Fruit fly (Drosophila melanogaster) whole organism, embryonic: ENCODE results near the gene Osi6.
A peak's percentile ranks its signal among the peaks of the same experiment; 100 is the strongest.

Experiments used
- Abd-B ChIP-seq: fragments of 200-800 bp; sonication (Bioruptor generic); optimal IDR thresholded peaks from 2 replicates; lab custom pipeline; 2018; ENCODE audit warnings: missing biosample characterization, mild to moderate bottlenecking, missing genetic modification characterization, moderate library complexity
- Adf1 ChIP-seq: fragments of 200-800 bp; sonication (Bioruptor generic); IDR thresholded peaks from 2 replicates; pipeline ENCODE4 v1.3.6; 2022; ENCODE audit warnings: missing biosample characterization, missing genetic modification characterization
- Antp ChIP-seq: fragments of 200-800 bp; sonication (Bioruptor generic); optimal IDR thresholded peaks from 3 replicates; lab custom pipeline; 2016; ENCODE audit warnings: missing biosample characterization, missing genetic modification characterization
- Atf-2 ChIP-seq: fragments of 200-800 bp; sonication (Bioruptor generic); optimal IDR thresholded peaks from 2 replicates; lab custom pipeline; 2016; ENCODE audit warnings: missing biosample characterization, missing genetic modification characterization
- Awh ChIP-seq: fragments of 200-800 bp; sonication (Bioruptor generic); IDR thresholded peaks from 2 replicates; pipeline ENCODE4, ENCODE4 v1.3.6; 2022; ENCODE audit warnings: missing biosample characterization, missing genetic modification characterization
- Blimp-1 ChIP-seq: fragments of 200-800 bp; sonication (Bioruptor generic); optimal IDR thresholded peaks from 3 replicates; lab custom pipeline; 2018; ENCODE audit warnings: missing biosample characterization, missing genetic modification characterization, mild to moderate bottlenecking, moderate library complexity, missing genetic modification reagents
- C15 ChIP-seq: fragments of 200-800 bp; sonication (Bioruptor generic); IDR thresholded peaks from 3 replicates; pipeline ENCODE4 v1.3.6; 2022; ENCODE audit warnings: missing biosample characterization, missing genetic modification characterization
- CG10321 ChIP-seq: fragments of 200-800 bp; sonication (Bioruptor generic); IDR thresholded peaks from 2 replicates; pipeline ENCODE4 v1.3.6; 2022; ENCODE audit warnings: missing biosample characterization, missing genetic modification characterization
- CG12155 ChIP-seq: fragments of 200-800 bp; sonication (Bioruptor generic); optimal IDR thresholded peaks from 3 replicates; lab custom pipeline; 2016; ENCODE audit warnings: missing biosample characterization, missing genetic modification characterization
- CG13123 ChIP-seq: fragments of 200-800 bp; sonication (Bioruptor generic); optimal IDR thresholded peaks from 2 replicates; lab custom pipeline; 2016; ENCODE audit warnings: missing biosample characterization, missing genetic modification characterization
- CG15479 ChIP-seq: fragments of 200-800 bp; sonication (Bioruptor generic); optimal IDR thresholded peaks from 3 replicates; lab custom pipeline; 2019; ENCODE audit warnings: missing biosample characterization, mild to moderate bottlenecking, missing genetic modification characterization, moderate library complexity
- CG18599 ChIP-seq: fragments of 200-800 bp; sonication (Bioruptor generic); optimal IDR thresholded peaks from 3 replicates; lab custom pipeline; 2017; ENCODE audit warnings: missing biosample characterization, missing genetic modification characterization, mild to moderate bottlenecking, moderate library complexity, missing genetic modification reagents
- CG2116 ChIP-seq: fragments of 200-800 bp; sonication (Bioruptor generic); optimal IDR thresholded peaks from 3 replicates; lab custom pipeline; 2018; ENCODE audit warnings: missing biosample characterization, mild to moderate bottlenecking, missing genetic modification characterization
- CG2199 ChIP-seq: fragments of 200-800 bp; sonication (Bioruptor generic); IDR thresholded peaks from 3 replicates; pipeline ENCODE4 v1.3.6; 2022; ENCODE audit warnings: missing biosample characterization, missing genetic modification characterization
- CG2875 ChIP-seq: fragments of 200-800 bp; sonication (Bioruptor generic); optimal IDR thresholded peaks from 2 replicates; lab custom pipeline; 2017; ENCODE audit warnings: missing biosample characterization, mild to moderate bottlenecking, missing genetic modification characterization, missing genetic modification reagents
- CG4328 ChIP-seq: fragments of 200-800 bp; sonication (Bioruptor generic); optimal IDR thresholded peaks from 3 replicates; lab custom pipeline; 2017; ENCODE audit warnings: missing biosample characterization, missing genetic modification reagents, missing genetic modification characterization
- CG6813 ChIP-seq: fragments of 200-800 bp; sonication (Bioruptor generic); optimal IDR thresholded peaks from 2 replicates; lab custom pipeline; 2017; ENCODE audit warnings: missing biosample characterization, missing genetic modification characterization, mild to moderate bottlenecking, moderate library complexity, missing genetic modification reagents
- CG7839 ChIP-seq: fragments of 200-800 bp; sonication (Bioruptor generic); optimal IDR thresholded peaks from 3 replicates; lab custom pipeline; 2018; ENCODE audit warnings: missing biosample characterization, mild to moderate bottlenecking, missing genetic modification characterization, moderate library complexity
- CG9437 ChIP-seq: fragments of 200-800 bp; sonication (Bioruptor generic); optimal IDR thresholded peaks from 2 replicates; lab custom pipeline; 2018; ENCODE audit warnings: missing biosample characterization, mild to moderate bottlenecking, missing genetic modification characterization
- ERR ChIP-seq: fragments of 200-800 bp; sonication (Bioruptor generic); optimal IDR thresholded peaks from 2 replicates; lab custom pipeline; 2016; ENCODE audit warnings: missing biosample characterization, missing genetic modification characterization
- Fer3 ChIP-seq: fragments of 200-800 bp; sonication (Bioruptor generic); optimal IDR thresholded peaks from 2 replicates; lab custom pipeline; 2018; ENCODE audit warnings: missing biosample characterization, mild to moderate bottlenecking, missing genetic modification characterization, moderate library complexity
- Gsc ChIP-seq: fragments of 200-800 bp; sonication (Bioruptor generic); IDR thresholded peaks from 2 replicates; pipeline ENCODE4 v1.3.6; 2022; ENCODE audit warnings: missing biosample characterization, missing genetic modification characterization
- Gug ChIP-seq: fragments of 200-800 bp; sonication (Bioruptor generic); IDR thresholded peaks from 4 replicates; pipeline ENCODE4 v1.3.6; 2022; ENCODE audit warnings: missing biosample characterization, missing genetic modification characterization
- Hmr ChIP-seq: fragments of 200-800 bp; sonication (Bioruptor generic); optimal IDR thresholded peaks from 3 replicates; lab custom pipeline; 2017; ENCODE audit warnings: mild to moderate bottlenecking, missing biosample characterization, missing genetic modification reagents, missing genetic modification characterization
- Neu2 ChIP-seq: fragments of 200-800 bp; sonication (Bioruptor generic); optimal IDR thresholded peaks from 3 replicates; lab custom pipeline; 2016; ENCODE audit warnings: missing biosample characterization, missing genetic modification characterization, borderline replicate concordance
- Ssrp ChIP-seq: fragments of 200-800 bp; sonication (Bioruptor generic); optimal IDR thresholded peaks from 2 replicates; lab custom pipeline; 2018; ENCODE audit warnings: missing biosample characterization, mild to moderate bottlenecking, missing genetic modification characterization, moderate library complexity
- Xrp1 ChIP-seq: fragments of 200-800 bp; sonication (Bioruptor generic); IDR thresholded peaks from 2 replicates; pipeline ENCODE4 v1.3.6; 2022; ENCODE audit warnings: missing biosample characterization, missing genetic modification characterization
- abd-A ChIP-seq: fragments of 200-800 bp; sonication (Bioruptor generic); optimal IDR thresholded peaks from 3 replicates; lab custom pipeline; 2019; ENCODE audit warnings: missing biosample characterization, mild to moderate bottlenecking, missing genetic modification characterization, moderate library complexity
- bcd ChIP-seq: fragments of 200-800 bp; sonication (Bioruptor generic); optimal IDR thresholded peaks from 2 replicates; lab custom pipeline; 2017; ENCODE audit warnings: missing biosample characterization, mild to moderate bottlenecking, missing genetic modification characterization
- crc ChIP-seq: fragments of 200-800 bp; sonication (Bioruptor generic); optimal IDR thresholded peaks from 2 replicates; lab custom pipeline; 2016; ENCODE audit warnings: missing biosample characterization, missing genetic modification characterization
- dimm ChIP-seq: fragments of 200-800 bp; sonication (Bioruptor generic); IDR thresholded peaks from 2 replicates; pipeline ENCODE4 v1.3.6; 2022; ENCODE audit warnings: missing biosample characterization, missing genetic modification characterization
- eyg ChIP-seq: fragments of 200-800 bp; sonication (Bioruptor generic); optimal IDR thresholded peaks from 3 replicates; lab custom pipeline; 2016; ENCODE audit warnings: missing biosample characterization, missing genetic modification characterization
- fru ChIP-seq: fragments of >200 bp; optimal IDR thresholded peaks from 2 replicates; lab custom pipeline; 2017
- hkb ChIP-seq, 2 experiments: fragments of 200-800 bp in 1 of 2; fragments of >200 bp in 1 of 2; sonication (Bioruptor generic) in 1 of 2; IDR thresholded peaks in 1 of 2; optimal IDR thresholded peaks in 1 of 2; 2 replicates each; pipeline versions ENCODE4 v1.3.6 to Lab custom; 2017 to 2022; ENCODE audit warnings: missing biosample characterization in 1 of 2, missing genetic modification characterization in 1 of 2
- inv ChIP-seq: fragments of 200-800 bp; sonication (Bioruptor generic); IDR thresholded peaks from 2 replicates; pipeline ENCODE4 v1.3.6; 2022; ENCODE audit warnings: missing biosample characterization, missing genetic modification characterization; ENCODE audit not compliant: partially characterized antibody
- kni ChIP-seq: fragments of 200-800 bp; sonication (Bioruptor generic); optimal IDR thresholded peaks from 3 replicates; lab custom pipeline; 2017; ENCODE audit warnings: mild to moderate bottlenecking, missing biosample characterization, missing genetic modification reagents, missing genetic modification characterization
- oc ChIP-seq: fragments of 200-800 bp; sonication (Bioruptor generic); optimal IDR thresholded peaks from 2 replicates; lab custom pipeline; 2018; ENCODE audit warnings: missing biosample characterization, mild to moderate bottlenecking, missing genetic modification characterization, moderate library complexity
- onecut ChIP-seq: fragments of 200-800 bp; sonication (Bioruptor generic); IDR thresholded peaks from 2 replicates; pipeline ENCODE4 v1.3.6; 2022; ENCODE audit warnings: missing biosample characterization, missing genetic modification characterization
- p53 ChIP-seq: fragments of 200-800 bp; sonication (Bioruptor generic); optimal IDR thresholded peaks from 2 replicates; lab custom pipeline; 2016; ENCODE audit warnings: missing biosample characterization, missing genetic modification characterization
- sc ChIP-seq, 3 experiments: fragments of >200 bp in 2 of 3; fragments of 200-800 bp in 1 of 3; sonication (Bioruptor generic) in 1 of 3; optimal IDR thresholded peaks; 2 replicates in 2 of 3; 3 replicates in 1 of 3; lab custom pipeline; 2017; ENCODE audit warnings: mild to moderate bottlenecking in 1 of 3, missing biosample characterization in 1 of 3, missing genetic modification characterization in 1 of 3, missing genetic modification reagents in 1 of 3
- sd ChIP-seq: fragments of 200-800 bp; sonication (Bioruptor generic); optimal IDR thresholded peaks from 3 replicates; lab custom pipeline; 2018; ENCODE audit warnings: missing biosample characterization, mild to moderate bottlenecking, missing genetic modification characterization, moderate library complexity
- sens ChIP-seq: fragments of 200-800 bp; sonication (Bioruptor generic); peaks from one replicate; lab custom pipeline; 2016; ENCODE audit warnings: missing biosample characterization, missing genetic modification characterization
- so ChIP-seq: fragments of 200-800 bp; sonication (Bioruptor generic); IDR thresholded peaks from 3 replicates; pipeline ENCODE4 v1.3.6; 2022; ENCODE audit warnings: missing biosample characterization, missing genetic modification characterization
- tin ChIP-seq: fragments of 200-800 bp; sonication (Bioruptor generic); optimal IDR thresholded peaks from 3 replicates; lab custom pipeline; 2016; ENCODE audit warnings: missing biosample characterization, missing genetic modification characterization
- tna ChIP-seq: fragments of 200-800 bp; sonication (Bioruptor generic); IDR thresholded peaks from 2 replicates; pipeline ENCODE4 v1.3.6; 2022; ENCODE audit warnings: missing biosample characterization, missing genetic modification characterization; ENCODE audit not compliant: partially characterized antibody
- trh ChIP-seq: fragments of 200-800 bp; sonication (Bioruptor generic); optimal IDR thresholded peaks from 2 replicates; lab custom pipeline; 2016; ENCODE audit warnings: missing biosample characterization, missing genetic modification characterization
- vvl ChIP-seq: fragments of 200-800 bp; sonication (Bioruptor generic); IDR thresholded peaks from 2 replicates; pipeline ENCODE4 v1.3.6; 2022; ENCODE audit warnings: missing biosample characterization, missing genetic modification characterization

The Osi6 gene

DNA sequence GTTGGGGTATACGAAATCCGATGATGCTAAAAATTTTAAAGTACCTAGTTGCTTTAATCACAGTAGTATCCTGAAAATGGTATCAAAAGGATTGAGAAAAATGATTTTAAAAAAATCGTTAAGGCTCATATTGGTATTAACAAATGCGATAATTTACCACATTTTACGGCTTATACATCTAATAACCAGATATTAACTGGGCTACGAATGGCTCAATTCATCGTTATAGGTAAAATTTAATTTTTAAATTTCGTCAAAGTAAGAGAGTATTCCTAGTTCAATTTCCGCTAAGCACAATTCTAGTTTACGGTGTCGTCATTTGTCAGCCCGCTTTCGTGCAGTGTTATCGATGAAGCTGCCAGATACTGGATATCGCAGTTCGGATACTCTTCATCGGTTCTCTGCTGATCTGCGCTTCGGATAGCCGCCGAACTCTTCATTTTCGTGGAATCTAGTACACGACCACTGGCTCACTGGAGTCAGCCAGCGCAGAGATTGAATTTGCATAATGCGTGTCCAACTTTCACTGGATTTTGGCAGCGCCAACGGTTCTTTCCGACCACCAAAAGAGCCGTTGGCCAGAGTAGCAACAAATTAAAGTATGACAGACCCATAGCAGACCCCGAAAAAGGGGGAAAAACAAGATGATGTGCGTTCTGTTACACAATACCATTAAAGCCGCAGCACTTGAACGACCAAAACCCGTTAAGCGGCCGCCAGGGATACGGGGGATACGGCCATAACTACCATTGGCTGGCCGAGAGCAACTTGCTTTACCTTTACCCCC is 5.3 kb upstream of the Osi6 start (continued):
- no peak for TF ChIP-seq CG18599 (GFP tag; lab: Kevin White, UChicago)
- TF ChIP-seq Adf1 (GFP tag; lab: Robert Waterston, UW): no peak
- TF ChIP-seq Atf-2: no peak
- TF ChIP-seq Gug (GFP tag; lab: Robert Waterston, UW): no peak
- no peak for TF ChIP-seq CG4328
- TF ChIP-seq trh (GFP tag; lab: Kevin White, UChicago): no peak
- no peak for TF ChIP-seq Xrp1 (GFP tag; lab: Robert Waterston, UW)
- TF ChIP-seq Ssrp (tag; lab: Kevin White, UChicago): peak; percentile 25
- no peak for TF ChIP-seq Hmr (GFP tag; lab: Kevin White, UChicago)
- TF ChIP-seq Antp (GFP tag; lab: Kevin White, UChicago): no peak
- TF ChIP-seq Fer3 (tag; lab: Kevin White, UChicago): no peak
- TF ChIP-seq so: no peak; the same call in 2 of the 3 replicates
- no peak for TF ChIP-seq Gsc (GFP tag; lab: Robert Waterston, UW)
- TF ChIP-seq p53 (GFP tag; lab: Kevin White, UChicago): no peak
- no peak for TF ChIP-seq kni
- no peak for TF ChIP-seq sc (optimal IDR thresholded peaks at IDR 0.05; lab: Kevin White, UChicago)
- TF ChIP-seq sc (GFP tag; optimal IDR thresholded peaks at IDR 0.05; lab: Kevin White, UChicago): peak; percentile 53
- TF ChIP-seq C15: no peak
- no peak for TF ChIP-seq tin
- TF ChIP-seq fru: no peak
- TF ChIP-seq CG15479 (GFP tag; lab: Kevin White, UChicago): no peak

DNA sequence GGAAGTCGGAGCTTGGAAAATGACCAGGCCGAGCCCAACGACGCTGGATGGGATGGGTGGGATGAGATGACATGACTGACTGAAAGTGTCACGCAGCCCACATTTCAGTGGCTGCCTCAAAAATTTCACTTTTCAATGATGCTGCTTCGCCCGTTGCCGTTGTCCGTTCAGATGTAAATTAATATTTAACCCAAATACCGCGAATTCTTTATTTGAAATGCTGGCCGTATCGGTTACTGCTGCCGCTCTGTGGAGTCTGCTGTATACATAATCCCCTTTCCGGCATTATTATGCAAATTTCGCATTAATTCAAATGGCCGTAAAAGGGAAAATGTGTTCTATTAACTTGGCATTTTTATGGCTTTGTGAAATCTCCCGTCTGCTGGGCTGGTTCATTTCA is 4.2 kb upstream of the Osi6 start:
- no peak for TF ChIP-seq CG12155 (GFP tag; lab: Kevin White, UChicago)
- TF ChIP-seq Awh (GFP tag; lab: Robert Waterston, UW): 0 out of 2 replicates have a peak, but pooled peaks have one; percentile 41
- TF ChIP-seq vvl: peak; percentile 20; the same call in 1 of the 2 replicates
- peak; percentile 84 for TF ChIP-seq Blimp-1 (GFP tag; lab: Kevin White, UChicago)
- TF ChIP-seq abd-A (tag; lab: Kevin White, UChicago): peak; percentile 47
- TF ChIP-seq CG2199 (GFP tag; lab: Robert Waterston, UW): no peak
- TF ChIP-seq sd (tag; lab: Kevin White, UChicago): peak; percentile 87

DNA sequence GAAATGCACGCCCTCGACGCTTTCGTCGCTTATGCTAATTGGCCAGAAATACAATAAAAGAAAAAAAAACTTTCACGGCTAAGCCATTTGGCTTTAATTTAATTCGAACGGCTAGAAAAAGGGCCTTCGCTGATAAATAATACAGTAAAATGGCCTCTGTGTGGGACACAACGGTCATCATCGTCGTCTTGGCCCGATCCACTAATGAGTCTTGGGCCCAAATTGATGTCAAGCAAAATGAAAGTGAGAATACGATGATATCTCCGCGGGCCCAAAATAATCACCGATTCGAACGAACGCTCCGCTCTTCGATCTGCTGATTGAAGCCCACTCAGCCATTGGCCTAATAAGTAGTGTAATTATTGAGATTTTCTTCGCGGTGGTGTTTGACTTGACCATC is 3.1 kb upstream of the Osi6 start:
- TF ChIP-seq abd-A (tag; lab: Kevin White, UChicago) (peak; percentile 76), Neu2 (GFP tag; lab: Kevin White, UChicago) (no peak), CG2875 (no peak), CG7839 (no peak), sens (GFP tag; lab: Kevin White, UChicago) (peak; percentile 47), CG9437 (GFP tag; lab: Kevin White, UChicago) (no peak), CG6813 (GFP tag; lab: Kevin White, UChicago) (no peak), Blimp-1 (GFP tag; lab: Kevin White, UChicago) (peak; percentile 97), dimm (GFP tag; lab: Robert Waterston, UW) (no peak), onecut (no peak), ERR (GFP tag; lab: Kevin White, UChicago) (no peak), oc (tag; lab: Kevin White, UChicago) (peak; percentile 36), eyg (GFP tag; lab: Kevin White, UChicago) (no peak), trh (GFP tag; lab: Kevin White, UChicago) (no peak), tna (GFP tag; lab: Robert Waterston, UW) (no peak), bcd (GFP tag; lab: Kevin White, UChicago) (no peak), Abd-B (GFP tag; lab: Kevin White, UChicago) (no peak), CG10321 (GFP tag; lab: Robert Waterston, UW) (no peak), crc (GFP tag; lab: Kevin White, UChicago) (no peak), Awh (GFP tag; lab: Robert Waterston, UW) (peak; percentile 91), CG13123 (GFP tag; lab: Kevin White, UChicago) (no peak), hkb (optimal IDR thresholded peaks at IDR 0.05; lab: Kevin White, UChicago) (no peak), hkb (GFP tag; IDR thresholded peaks at IDR 0.05; lab: Robert Waterston, UW) (no peak), inv (GFP tag; lab: Robert Waterston, UW) (no peak), CG2116 (no peak)
